Worm (Caenorhabditis elegans): ENCODE data around the gene lipl-5.

DNA sequence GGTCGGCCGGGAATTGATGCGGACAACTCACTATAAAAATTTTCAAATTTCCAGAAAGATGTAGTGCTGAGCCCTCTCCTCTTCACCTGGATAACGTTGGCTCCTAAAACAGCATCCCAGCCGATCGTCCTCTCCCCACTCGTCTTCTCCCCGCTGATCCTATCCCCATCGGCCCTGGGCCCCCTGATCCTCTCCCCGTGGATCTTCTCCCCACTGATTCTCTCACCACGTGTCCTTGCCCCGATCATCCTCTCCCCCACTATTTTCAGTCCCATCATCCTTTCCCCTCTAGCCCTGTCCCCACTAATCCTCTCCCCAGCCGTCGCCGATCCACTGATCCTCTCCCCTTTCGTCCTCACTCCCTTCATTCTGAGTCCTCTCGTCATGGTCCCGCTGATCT is 12.4 kb upstream of the lipl-5 start:
- no peak for TF ChIP-seq lin-39 (tag; optimal IDR thresholded peaks at IDR 0.05)
- no peak for TF ChIP-seq nhr-28 (tag; optimal IDR thresholded peaks at IDR 0.05)
- TF ChIP-seq unc-39 (tag; optimal IDR thresholded peaks at IDR 0.05), result no peak
- TF ChIP-seq ztf-4 (tag; optimal IDR thresholded peaks at IDR 0.05), result no peak
- no peak for TF ChIP-seq pha-4 (tag; optimal IDR thresholded peaks at IDR 0.05)
- no peak for TF ChIP-seq egl-27 (tag; optimal IDR thresholded peaks at IDR 0.05)
- no peak for TF ChIP-seq snpc-4 (tag; optimal IDR thresholded peaks at IDR 0.05)
- no peak for TF ChIP-seq R02D3.7 (tag; optimal IDR thresholded peaks at IDR 0.05)
- no peak for TF ChIP-seq skn-1 (tag; optimal IDR thresholded peaks at IDR 0.05)
- TF ChIP-seq nhr-11 (tag; optimal IDR thresholded peaks at IDR 0.05), result no peak
- TF ChIP-seq lin-15B (tag; optimal IDR thresholded peaks at IDR 0.05), result no peak
- no peak for TF ChIP-seq tbx-2 (tag; optimal IDR thresholded peaks at IDR 0.05)
- no peak for TF ChIP-seq ceh-16 (tag; optimal IDR thresholded peaks at IDR 0.05)
- no peak for TF ChIP-seq elt-3 (tag; optimal IDR thresholded peaks at IDR 0.05)

Data from whole organism, L3 larva.